Worm (Caenorhabditis elegans) whole organism, midembryonic: ENCODE measurements around the gene rfl-1.

Experiments
- T22C8.4 ChIP-seq: fragments of 200-800 bp; sonication (Bioruptor generic); IDR thresholded peaks from 2 replicates; pipeline ENCODE4 v1.3.6; 2022; ENCODE audit warnings: missing genetic modification characterization, missing compliant biosample characterization
- cog-1 ChIP-seq: sonication (generic microtip); optimal IDR thresholded peaks from 2 replicates; lab custom pipeline; 2016; ENCODE audit warnings: missing genetic modification characterization, missing compliant biosample characterization
- flt-1 ChIP-seq: fragments of 200-800 bp; sonication (Bioruptor generic); IDR thresholded peaks from 2 replicates; pipeline ENCODE4 v1.3.6; 2022; ENCODE audit warnings: missing genetic modification characterization, missing compliant biosample characterization
- klf-2 ChIP-seq: fragments of 200-800 bp; sonication (Bioruptor generic); conservative IDR thresholded peaks from 2 replicates; pipeline ENCODE4 v1.3.6; 2022; ENCODE audit warnings: missing genetic modification reagents, missing genetic modification characterization, missing compliant biosample characterization
- med-1 ChIP-seq: sonication (generic microtip); optimal IDR thresholded peaks from 2 replicates; lab custom pipeline; 2017; ENCODE audit warnings: missing genetic modification characterization, mild to moderate bottlenecking, missing compliant biosample characterization, antibody characterized with exemption, missing genetic modification reagents; ENCODE audit not compliant: insufficient read depth
- ref-1 ChIP-seq: fragments of 200-800 bp; sonication (Bioruptor generic); conservative IDR thresholded peaks from 2 replicates; pipeline ENCODE4 v1.3.6; 2022; ENCODE audit warnings: missing genetic modification reagents, missing genetic modification characterization, missing compliant biosample characterization
- tab-1 ChIP-seq: fragments of 200-800 bp; sonication (Bioruptor generic); IDR thresholded peaks from 2 replicates; pipeline ENCODE4 v1.3.6; 2022; ENCODE audit warnings: missing genetic modification characterization, missing compliant biosample characterization
- ztf-23 ChIP-seq: fragments of 200-800 bp; sonication (Bioruptor generic); IDR thresholded peaks from 2 replicates; pipeline ENCODE4 v1.3.6; 2022; ENCODE audit warnings: missing genetic modification reagents, missing genetic modification characterization, missing compliant biosample characterization
- ztf-29 ChIP-seq: fragments of 200-800 bp; sonication (Bioruptor generic); IDR thresholded peaks from 2 replicates; pipeline ENCODE4 v1.3.6; 2022; ENCODE audit warnings: missing genetic modification reagents, missing genetic modification characterization, missing compliant biosample characterization

Gene rfl-1

DNA sequence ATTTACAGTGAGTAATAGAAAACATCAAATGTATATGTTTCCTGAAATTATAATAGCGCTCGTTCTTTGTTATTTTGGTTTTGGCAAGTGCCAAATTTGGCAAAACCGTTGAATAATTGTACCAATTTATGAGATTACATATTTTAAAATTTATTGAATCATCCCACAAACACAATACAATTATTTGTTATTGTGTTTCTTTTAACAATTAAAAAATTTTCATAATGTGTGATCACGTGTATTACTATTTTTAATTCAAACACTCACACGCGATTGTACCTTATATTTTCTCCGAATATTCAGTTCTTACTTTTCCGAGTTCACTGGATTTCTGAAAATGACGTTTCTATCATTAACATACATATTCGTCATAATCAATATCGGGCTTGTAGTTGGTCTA, 35.2 kb downstream of the rfl-1 start, which contains the start of gene R01H2.2:
TSS of gene R01H2.2 (plus strand) at position 301 of the 400 bp plus-strand sequence.
- TF ChIP-seq flt-1 (GFP tag; lab: Robert Waterston, UW) = no peak
- no peak for TF ChIP-seq ztf-29
- TF ChIP-seq T22C8.4 = no peak
- TF ChIP-seq cog-1 (tag; lab: Kevin White, UChicago) = no peak
- TF ChIP-seq ztf-23 (GFP tag; lab: Robert Waterston, UW) = no peak
- TF ChIP-seq med-1 (GFP tag; lab: Kevin White, UChicago) = no peak

DNA sequence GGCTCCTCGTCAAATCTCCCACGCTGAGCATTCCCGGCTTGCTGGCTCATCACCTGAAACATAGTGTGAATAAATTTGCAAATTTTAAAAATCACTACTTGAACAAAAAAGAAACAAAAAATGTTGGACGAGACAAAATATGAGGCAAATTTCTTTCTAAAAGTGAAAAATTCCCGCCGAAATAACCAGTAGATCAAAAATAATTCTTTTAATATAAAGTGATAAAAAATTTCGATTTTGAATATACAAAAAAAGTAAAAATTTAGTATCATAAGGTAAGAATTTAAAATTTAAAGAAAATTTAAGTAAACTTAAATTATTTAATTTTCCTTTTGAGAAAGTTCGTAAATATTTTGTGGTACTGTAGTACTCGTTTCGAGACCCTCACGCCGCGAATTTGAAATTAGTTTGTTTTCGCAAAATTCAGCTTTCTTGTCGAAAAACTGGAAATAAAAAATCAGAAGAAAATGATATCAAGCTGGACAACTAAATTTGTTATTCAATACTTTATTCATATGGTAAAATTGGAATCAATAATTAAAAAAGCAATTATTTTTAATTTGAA, 39.6 kb downstream of the rfl-1 start, which contains the start of gene egg-2:
TSS of gene egg-2 (minus strand) at position 53 of the 565 bp plus-strand sequence.
- no peak for TF ChIP-seq med-1 (GFP tag; lab: Kevin White, UChicago)
- no peak for TF ChIP-seq cog-1 (tag; lab: Kevin White, UChicago)
- no peak for TF ChIP-seq ref-1 (GFP tag; lab: Robert Waterston, UW)
- no peak for TF ChIP-seq klf-2
- no peak for TF ChIP-seq tab-1 (GFP tag; lab: Robert Waterston, UW)
- no peak for TF ChIP-seq T22C8.4
- TF ChIP-seq ztf-29 = no peak
- no peak for TF ChIP-seq ztf-23 (GFP tag; lab: Robert Waterston, UW)

DNA sequence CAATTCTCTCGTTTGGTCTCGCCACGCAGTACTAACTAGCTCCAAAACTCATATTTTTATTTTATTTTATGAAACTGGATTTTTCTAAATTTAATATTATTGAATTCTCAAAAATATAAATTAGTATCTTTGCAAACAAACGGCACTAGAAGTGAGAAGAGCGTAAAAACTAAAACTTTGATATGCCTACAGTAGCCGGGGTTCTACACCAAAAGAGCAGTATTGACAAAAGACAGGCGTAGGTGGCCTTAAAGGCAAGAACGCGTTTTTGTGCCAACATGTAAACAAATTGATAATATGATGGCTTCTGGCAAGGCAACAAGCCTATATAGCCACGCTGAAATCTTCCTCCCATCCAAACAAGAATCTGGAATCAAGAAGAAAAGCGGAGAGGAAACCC, 41.6 kb downstream of the rfl-1 start, which contains the start of gene R01H2.1:
TSS of gene R01H2.1 (plus strand) at position 301 of the 400 bp plus-strand sequence.
- TF ChIP-seq ztf-29 = no peak
- no peak for TF ChIP-seq tab-1 (GFP tag; lab: Robert Waterston, UW)
- no peak for TF ChIP-seq med-1 (GFP tag; lab: Kevin White, UChicago)
- no peak for TF ChIP-seq flt-1 (GFP tag; lab: Robert Waterston, UW)
- TF ChIP-seq ref-1 (GFP tag; lab: Robert Waterston, UW) = no peak
- no peak for TF ChIP-seq ztf-23 (GFP tag; lab: Robert Waterston, UW)
- TF ChIP-seq cog-1 (tag; lab: Kevin White, UChicago) = no peak
- no peak for TF ChIP-seq T22C8.4
- no peak for TF ChIP-seq klf-2

DNA sequence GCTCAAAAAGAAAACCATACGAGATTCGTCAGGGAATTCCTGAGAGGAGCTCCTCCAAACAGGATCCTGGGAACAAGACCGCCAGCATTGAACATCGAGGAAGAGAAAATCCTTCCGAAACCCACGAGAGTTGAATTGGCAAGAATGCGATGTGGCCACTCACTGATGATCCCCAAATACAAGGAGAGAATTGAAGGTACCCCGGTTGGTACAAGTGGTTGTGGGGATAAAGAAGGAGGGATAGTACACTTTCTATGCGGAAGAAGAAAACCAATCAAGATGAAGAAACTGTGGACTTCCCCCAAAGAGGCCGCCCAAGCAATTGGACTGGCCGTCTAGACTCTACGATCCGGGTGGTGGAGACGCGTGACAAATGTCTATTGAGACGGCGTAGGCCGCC, 42.1 kb downstream of the rfl-1 start:
- no peak for TF ChIP-seq ztf-23 (GFP tag; lab: Robert Waterston, UW)
- TF ChIP-seq ref-1 (GFP tag; lab: Robert Waterston, UW) = no peak
- TF ChIP-seq tab-1 (GFP tag; lab: Robert Waterston, UW) = no peak
- no peak for TF ChIP-seq flt-1 (GFP tag; lab: Robert Waterston, UW)
- no peak for TF ChIP-seq med-1 (GFP tag; lab: Kevin White, UChicago)

DNA sequence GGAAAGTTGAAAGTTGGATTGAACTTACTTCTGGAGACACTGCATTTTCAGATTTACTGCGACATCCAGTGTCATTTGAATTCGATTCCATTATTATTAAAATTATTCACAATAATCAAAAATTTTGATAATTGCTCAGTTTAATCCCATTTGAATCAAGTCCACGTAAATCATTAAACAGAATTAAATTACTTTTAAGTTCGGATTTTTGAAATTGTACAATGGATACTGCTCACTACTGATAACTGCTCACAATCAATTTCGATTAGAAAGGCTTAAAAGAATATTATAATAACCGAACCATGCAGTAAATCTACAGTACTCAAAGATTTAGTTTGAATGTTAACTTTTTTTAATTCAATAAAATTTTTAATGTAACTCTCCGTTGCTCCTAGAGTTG, 43.2 kb downstream of the rfl-1 start, which contains the start of gene R01H2.4:
TSS of gene R01H2.4 (minus strand) at position 101 of the 400 bp plus-strand sequence.
- no peak for TF ChIP-seq ref-1 (GFP tag; lab: Robert Waterston, UW)
- TF ChIP-seq ztf-23 (GFP tag; lab: Robert Waterston, UW) = no peak
- TF ChIP-seq cog-1 (tag; lab: Kevin White, UChicago) = no peak
- TF ChIP-seq ztf-29 = no peak
- TF ChIP-seq flt-1 (GFP tag; lab: Robert Waterston, UW) = no peak
- TF ChIP-seq tab-1 (GFP tag; lab: Robert Waterston, UW) = no peak
- no peak for TF ChIP-seq med-1 (GFP tag; lab: Kevin White, UChicago)
- TF ChIP-seq T22C8.4 = no peak
- TF ChIP-seq klf-2 = no peak

DNA sequence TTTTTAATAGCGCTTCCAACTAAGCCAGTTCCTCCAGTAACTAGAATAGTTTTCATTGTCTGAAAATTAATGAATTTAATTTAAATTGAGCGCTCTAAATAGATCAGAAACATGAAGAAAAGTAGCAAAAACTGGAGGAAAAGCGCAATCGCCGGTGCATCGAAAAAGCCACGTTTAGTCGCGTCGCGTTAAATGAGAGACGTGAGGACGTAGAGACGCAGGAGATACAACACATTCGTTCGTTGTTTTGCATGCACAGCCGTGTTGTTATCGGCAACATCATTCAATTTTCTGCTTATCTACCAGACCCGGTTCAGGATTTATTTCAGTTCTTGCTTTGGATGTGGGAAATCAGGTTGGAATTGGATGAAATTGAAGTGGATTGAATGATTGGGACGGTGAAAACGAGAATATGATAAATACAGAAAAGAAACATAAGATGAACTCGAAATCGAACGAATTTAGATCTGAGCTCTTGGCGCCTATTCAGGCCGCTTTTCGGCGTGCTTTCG, 46.4 kb downstream of the rfl-1 start, which contains the start of gene ger-1:
TSS of gene ger-1 (minus strand) at position 93 of the 512 bp plus-strand sequence.
- no peak for TF ChIP-seq ztf-23 (GFP tag; lab: Robert Waterston, UW)
- TF ChIP-seq flt-1 (GFP tag; lab: Robert Waterston, UW) = no peak
- TF ChIP-seq T22C8.4 = no peak
- no peak for TF ChIP-seq klf-2
- no peak for TF ChIP-seq cog-1 (tag; lab: Kevin White, UChicago)
- TF ChIP-seq ref-1 (GFP tag; lab: Robert Waterston, UW) = no peak
- no peak for TF ChIP-seq med-1 (GFP tag; lab: Kevin White, UChicago)
- TF ChIP-seq ztf-29 = no peak
- no peak for TF ChIP-seq tab-1 (GFP tag; lab: Robert Waterston, UW)

DNA sequence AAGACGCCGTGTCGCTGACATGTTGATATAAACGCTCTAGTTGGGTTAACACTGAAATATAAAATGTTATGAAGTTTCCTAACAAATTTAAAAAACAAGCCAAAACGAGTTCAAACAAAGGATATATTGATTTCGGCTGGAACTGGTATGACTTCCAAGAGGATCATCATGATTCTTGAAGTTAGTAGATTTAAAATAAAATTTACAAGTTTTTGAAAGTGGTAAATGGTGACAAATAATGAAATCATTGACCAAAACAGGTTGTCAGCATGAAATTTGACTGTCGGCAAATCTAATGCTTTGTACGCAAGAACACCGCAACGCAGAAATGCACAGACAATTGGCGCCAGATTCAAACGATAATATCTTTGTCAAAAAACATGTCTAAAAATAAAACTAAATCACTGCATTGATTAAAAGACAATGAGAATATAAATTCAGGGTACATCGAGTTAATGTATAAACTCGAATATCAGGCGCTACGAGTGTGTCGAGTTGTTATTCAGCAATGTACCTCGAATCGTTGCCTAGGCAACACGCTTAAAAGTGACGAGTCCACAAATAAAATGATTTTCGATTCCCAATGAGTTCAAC, 47.6 kb downstream of the rfl-1 start, which contains the start of the genes ubc-18 and R01H2.8:
TSS of gene ubc-18 (minus strand) at position 51 of the 594 bp plus-strand sequence.
TSS of gene R01H2.8 (plus strand) at position 544 of the 594 bp plus-strand sequence.
- no peak for TF ChIP-seq flt-1 (GFP tag; lab: Robert Waterston, UW)
- no peak for TF ChIP-seq klf-2

DNA sequence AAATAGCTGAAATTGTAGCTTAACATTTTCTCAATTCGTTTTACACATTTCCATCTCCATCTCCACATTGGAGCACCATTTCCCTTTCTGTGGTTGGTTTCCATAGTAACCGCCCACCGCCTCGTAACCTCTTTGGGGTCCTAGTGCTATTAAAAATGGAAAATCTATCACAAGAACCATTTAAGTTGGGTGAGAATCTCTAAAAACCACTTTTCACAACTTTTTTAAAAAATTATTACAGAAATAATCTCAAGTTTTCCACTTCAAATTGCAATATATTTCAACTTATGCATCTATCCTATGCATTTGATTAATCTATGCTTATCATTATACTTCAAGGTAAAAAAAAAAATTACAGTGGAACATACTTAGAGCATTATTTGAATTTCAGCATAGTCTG, 49.0 kb downstream of the rfl-1 start, which contains the start of gene tmem-17:
TSS of gene tmem-17 (plus strand) at position 301 of the 400 bp plus-strand sequence.
- TF ChIP-seq klf-2 (no peak), ztf-29 (no peak), flt-1 (GFP tag; lab: Robert Waterston, UW) (no peak), T22C8.4 (no peak), ref-1 (GFP tag; lab: Robert Waterston, UW) (no peak), med-1 (GFP tag; lab: Kevin White, UChicago) (no peak), tab-1 (GFP tag; lab: Robert Waterston, UW) (no peak), ztf-23 (GFP tag; lab: Robert Waterston, UW) (no peak), cog-1 (tag; lab: Kevin White, UChicago) (no peak)

DNA sequence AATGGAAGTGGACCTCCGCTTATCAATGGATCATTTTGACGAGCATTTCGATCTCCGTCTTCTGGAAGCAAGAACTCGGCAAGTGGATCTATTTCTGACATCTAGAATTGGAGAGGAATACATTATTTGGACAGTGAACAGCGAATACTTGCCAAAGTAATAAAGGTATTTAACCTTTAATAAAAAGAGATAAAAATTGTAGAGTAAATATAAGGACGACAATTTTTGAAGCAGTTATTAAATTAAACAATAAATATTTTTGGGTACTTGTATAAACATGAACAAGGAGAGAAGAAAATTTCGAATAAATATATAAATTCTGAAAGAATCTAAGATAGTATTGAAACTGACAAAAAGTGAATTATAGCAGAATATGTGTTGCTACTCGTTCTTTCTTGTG, 51.4 kb downstream of the rfl-1 start, which contains the start of gene lin-37:
TSS of gene lin-37 (minus strand) at position 101 of the 400 bp plus-strand sequence.
- no peak for TF ChIP-seq ztf-29
- TF ChIP-seq med-1 (GFP tag; lab: Kevin White, UChicago) = no peak
- no peak for TF ChIP-seq klf-2
- no peak for TF ChIP-seq flt-1 (GFP tag; lab: Robert Waterston, UW)
- TF ChIP-seq tab-1 (GFP tag; lab: Robert Waterston, UW) = no peak
- TF ChIP-seq ztf-23 (GFP tag; lab: Robert Waterston, UW) = no peak
- TF ChIP-seq cog-1 (tag; lab: Kevin White, UChicago) = no peak
- TF ChIP-seq ref-1 (GFP tag; lab: Robert Waterston, UW) = no peak
- TF ChIP-seq T22C8.4 = no peak
